Worm (Caenorhabditis elegans) whole organism, young adult: ENCODE data around the gene tmem-138.

Source experiments
- F10E7.11 ChIP-seq: sonication (generic microtip); optimal IDR thresholded peaks from 2 replicates; lab custom pipeline; 2017; ENCODE audit warnings: mild to moderate bottlenecking, missing genetic modification characterization, moderate library complexity, missing compliant biosample characterization
- F22D6.2 ChIP-seq: sonication (generic microtip); optimal IDR thresholded peaks from 2 replicates; lab custom pipeline; 2016; ENCODE audit warnings: mild to moderate bottlenecking, missing genetic modification characterization, missing compliant biosample characterization
- F39B2.1 ChIP-seq: fragments of 200-800 bp; sonication (Bioruptor generic); IDR thresholded peaks from 2 replicates; pipeline ENCODE4 v1.3.6; 2022; ENCODE audit warnings: missing genetic modification reagents, missing genetic modification characterization, missing compliant biosample characterization
- F49E8.2 ChIP-seq: sonication (generic microtip); optimal IDR thresholded peaks from 3 replicates; lab custom pipeline; 2017; ENCODE audit warnings: missing genetic modification characterization, mild to moderate bottlenecking, missing compliant biosample characterization, antibody characterized with exemption, moderate library complexity; ENCODE audit not compliant: insufficient read depth
- F57C9.4 ChIP-seq: sonication (generic microtip); optimal IDR thresholded peaks from 2 replicates; lab custom pipeline; 2017; ENCODE audit warnings: mild to moderate bottlenecking, missing genetic modification characterization, missing compliant biosample characterization
- Y53F4B.3 ChIP-seq: fragments of 200-800 bp; sonication (Bioruptor generic); IDR thresholded peaks from 2 replicates; pipeline ENCODE4 v1.3.6; 2022; ENCODE audit warnings: missing genetic modification reagents, missing genetic modification characterization, missing compliant biosample characterization
- ama-1 ChIP-seq, 3 experiments: fragments of 150-350 bp in 1 of 3; sonication (generic microtip) in 2 of 3; optimal IDR thresholded peaks; 2 replicates each; lab custom pipeline; 2014 to 2018; ENCODE audit warnings: missing biosample characterization in 2 of 3, missing genetic modification characterization in 2 of 3, missing genetic modification reagents in 2 of 3
- aptf-2 ChIP-seq: fragments of 200-800 bp; sonication (Bioruptor generic); conservative IDR thresholded peaks from 2 replicates; pipeline ENCODE4 v1.3.6; 2022; ENCODE audit warnings: missing genetic modification reagents, missing genetic modification characterization, missing compliant biosample characterization
- atf-7 ChIP-seq: sonication (generic microtip); optimal IDR thresholded peaks from 2 replicates; lab custom pipeline; 2017; ENCODE audit warnings: mild to moderate bottlenecking, missing genetic modification characterization, missing compliant biosample characterization
- bed-1 ChIP-seq: fragments of 200-800 bp; sonication (Bioruptor generic); IDR thresholded peaks from 2 replicates; pipeline ENCODE4 v1.3.6; 2022; ENCODE audit warnings: missing genetic modification reagents, missing genetic modification characterization, missing compliant biosample characterization
- ceh-100 ChIP-seq: fragments of 200-800 bp; sonication (Bioruptor generic); IDR thresholded peaks from 2 replicates; pipeline ENCODE4 v1.3.6; 2022; ENCODE audit warnings: missing genetic modification reagents, missing genetic modification characterization, missing compliant biosample characterization
- ceh-27 ChIP-seq: fragments of 200-800 bp; sonication (Bioruptor generic); optimal IDR thresholded peaks from 2 replicates; lab custom pipeline; 2018; ENCODE audit warnings: mild to moderate bottlenecking, missing genetic modification characterization, moderate library complexity, missing compliant biosample characterization
- ceh-40 ChIP-seq: fragments of 200-800 bp; sonication (Bioruptor generic); IDR thresholded peaks from 2 replicates; pipeline ENCODE4 v1.3.6; 2022; ENCODE audit warnings: missing genetic modification characterization, missing compliant biosample characterization
- dox-1 ChIP-seq: fragments of 200-800 bp; sonication (Bioruptor generic); IDR thresholded peaks from 2 replicates; pipeline ENCODE4 v1.3.6; 2022; ENCODE audit warnings: missing genetic modification reagents, missing genetic modification characterization, missing compliant biosample characterization
- dpff-1 ChIP-seq: sonication (generic microtip); optimal IDR thresholded peaks from 2 replicates; lab custom pipeline; 2017; ENCODE audit warnings: mild to moderate bottlenecking, missing genetic modification characterization, missing compliant biosample characterization
- dpl-1 ChIP-seq: fragments of 150-350 bp; optimal IDR thresholded peaks from 2 replicates; lab custom pipeline; 2014; ENCODE audit warnings: missing biosample characterization, missing genetic modification reagents, missing genetic modification characterization
- egl-18 ChIP-seq: fragments of 200-800 bp; sonication (Bioruptor generic); IDR thresholded peaks from 2 replicates; pipeline ENCODE4 v1.3.6; 2022; ENCODE audit warnings: missing genetic modification reagents, missing genetic modification characterization, missing compliant biosample characterization
- egl-44 ChIP-seq: fragments of 200-800 bp; sonication (Bioruptor generic); IDR thresholded peaks from 2 replicates; pipeline ENCODE4 v1.3.6; 2022; ENCODE audit warnings: missing genetic modification reagents, missing genetic modification characterization, missing compliant biosample characterization
- egrh-3 ChIP-seq: fragments of 200-800 bp; sonication (Bioruptor generic); IDR thresholded peaks from 2 replicates; pipeline ENCODE4 v1.3.6; 2022; ENCODE audit warnings: missing genetic modification reagents, missing genetic modification characterization, missing compliant biosample characterization
- ekl-4 ChIP-seq: fragments of 200-800 bp; sonication (Bioruptor generic); IDR thresholded peaks from 2 replicates; pipeline ENCODE4 v1.3.6; 2022; ENCODE audit warnings: missing genetic modification reagents, missing genetic modification characterization, missing compliant biosample characterization
- fkh-3 ChIP-seq: sonication (generic microtip); optimal IDR thresholded peaks from 2 replicates; lab custom pipeline; 2016; ENCODE audit warnings: mild to moderate bottlenecking, missing genetic modification characterization, missing compliant biosample characterization
- him-1 ChIP-seq: sonication (generic microtip); optimal IDR thresholded peaks from 2 replicates; lab custom pipeline; 2016; ENCODE audit warnings: missing genotype, missing genetic modification reagents, missing genetic modification characterization, missing compliant biosample characterization
- hlh-26 ChIP-seq: fragments of 200-800 bp; sonication (Bioruptor generic); conservative IDR thresholded peaks from 2 replicates; pipeline ENCODE4 v1.3.6; 2022; ENCODE audit warnings: missing genetic modification reagents, missing genetic modification characterization, missing compliant biosample characterization
- hrde-1 ChIP-seq: sonication (generic microtip); optimal IDR thresholded peaks from 2 replicates; lab custom pipeline; 2016; ENCODE audit warnings: missing genetic modification characterization, mild to moderate bottlenecking, missing compliant biosample characterization, moderate library complexity, missing genotype, missing genetic modification reagents, borderline replicate concordance
- hsf-1 ChIP-seq: fragments of 200-800 bp; sonication (Bioruptor generic); IDR thresholded peaks from 2 replicates; pipeline ENCODE4 v1.3.6; 2022; ENCODE audit warnings: missing genetic modification reagents, missing genetic modification characterization, missing compliant biosample characterization
- let-607 ChIP-seq, 2 experiments: fragments of 200-800 bp in 1 of 2; sonication (Bioruptor generic) in 1 of 2; sonication (generic microtip) in 1 of 2; optimal IDR thresholded peaks; 2 replicates each; lab custom pipeline; 2016 to 2018; ENCODE audit warnings: mild to moderate bottlenecking in 2 of 2, missing compliant biosample characterization in 2 of 2, missing genetic modification characterization in 2 of 2, moderate library complexity in 2 of 2, missing genotype in 1 of 2
- lin-35 ChIP-seq, 3 experiments: fragments of 150-350 bp in 2 of 3; sonication (generic microtip) in 1 of 3; optimal IDR thresholded peaks; 2 replicates each; lab custom pipeline; 2014 to 2018; ENCODE audit warnings: missing biosample characterization in 3 of 3, missing genetic modification characterization in 3 of 3, missing genetic modification reagents in 3 of 3
- lin-40 ChIP-seq: sonication (generic microtip); optimal IDR thresholded peaks from 2 replicates; lab custom pipeline; 2016; ENCODE audit warnings: missing genetic modification characterization, mild to moderate bottlenecking, missing compliant biosample characterization, missing genotype, missing genetic modification reagents
- lin-54 ChIP-seq: fragments of 200-800 bp; sonication (Bioruptor generic); optimal IDR thresholded peaks from 2 replicates; lab custom pipeline; 2018; ENCODE audit warnings: mild to moderate bottlenecking, missing genetic modification characterization, missing compliant biosample characterization
- lsl-1 ChIP-seq: fragments of 200-800 bp; sonication (Bioruptor generic); optimal IDR thresholded peaks from 2 replicates; lab custom pipeline; 2018; ENCODE audit warnings: mild to moderate bottlenecking, missing genetic modification characterization, moderate library complexity, missing compliant biosample characterization
- lsy-27 ChIP-seq: sonication (generic microtip); optimal IDR thresholded peaks from 2 replicates; lab custom pipeline; 2017; ENCODE audit warnings: missing genetic modification characterization, mild to moderate bottlenecking, missing compliant biosample characterization, antibody characterized with exemption, missing genotype, borderline replicate concordance; ENCODE audit not compliant: insufficient read depth
- madf-10 ChIP-seq: sonication (generic microtip); optimal IDR thresholded peaks from 2 replicates; lab custom pipeline; 2016; ENCODE audit warnings: mild to moderate bottlenecking, missing genetic modification characterization, missing compliant biosample characterization
- madf-6 ChIP-seq: fragments of 200-800 bp; sonication (Bioruptor generic); IDR thresholded peaks from 2 replicates; pipeline ENCODE4 v1.3.6; 2022; ENCODE audit warnings: missing genetic modification reagents, missing genetic modification characterization, missing compliant biosample characterization
- mel-28 ChIP-seq: sonication (generic microtip); optimal IDR thresholded peaks from 2 replicates; lab custom pipeline; 2016; ENCODE audit warnings: borderline replicate concordance, mild to moderate bottlenecking, missing genetic modification characterization, missing compliant biosample characterization
- nfya-1 ChIP-seq: sonication (generic microtip); optimal IDR thresholded peaks from 2 replicates; lab custom pipeline; 2017; ENCODE audit warnings: antibody characterized with exemption, missing compliant biosample characterization, missing genetic modification characterization, borderline replicate concordance; ENCODE audit not compliant: insufficient read depth
- nhr-120 ChIP-seq: fragments of 200-800 bp; sonication (Bioruptor generic); IDR thresholded peaks from 2 replicates; pipeline ENCODE4 v1.3.6; 2022; ENCODE audit warnings: missing genetic modification characterization, missing compliant biosample characterization
- nhr-27 ChIP-seq: fragments of 200-800 bp; sonication (Bioruptor generic); optimal IDR thresholded peaks from 2 replicates; lab custom pipeline; 2018; ENCODE audit warnings: mild to moderate bottlenecking, missing genetic modification characterization, moderate library complexity, missing compliant biosample characterization
- pha-4 ChIP-seq: fragments of 150-350 bp; sonication (generic microtip); optimal IDR thresholded peaks from 2 replicates; lab custom pipeline; 2014; ENCODE audit warnings: missing biosample characterization, missing genetic modification reagents, missing genetic modification characterization
- sea-2 ChIP-seq: fragments of 200-800 bp; sonication (Bioruptor generic); IDR thresholded peaks from 2 replicates; pipeline ENCODE4 v1.3.6; 2022; ENCODE audit warnings: missing genetic modification characterization, missing compliant biosample characterization
- somi-1 ChIP-seq: fragments of 200-800 bp; sonication (Bioruptor generic); optimal IDR thresholded peaks from 2 replicates; lab custom pipeline; 2018; ENCODE audit warnings: mild to moderate bottlenecking, missing genetic modification characterization, missing compliant biosample characterization
- unc-130 ChIP-seq: sonication (generic microtip); optimal IDR thresholded peaks from 2 replicates; lab custom pipeline; 2016; ENCODE audit warnings: missing genetic modification reagents, missing genetic modification characterization, missing compliant biosample characterization
- ztf-22 ChIP-seq: fragments of 200-800 bp; sonication (Bioruptor generic); optimal IDR thresholded peaks from 2 replicates; lab custom pipeline; 2018; ENCODE audit warnings: mild to moderate bottlenecking, missing genetic modification characterization, moderate library complexity, missing compliant biosample characterization
- ztf-28 ChIP-seq: fragments of 200-800 bp; sonication (Bioruptor generic); IDR thresholded peaks from 2 replicates; pipeline ENCODE4 v1.3.6; 2022; ENCODE audit warnings: missing genetic modification reagents, missing genetic modification characterization, missing compliant biosample characterization
- ztf-3 ChIP-seq: fragments of 200-800 bp; sonication (Bioruptor generic); optimal IDR thresholded peaks from 2 replicates; lab custom pipeline; 2018; ENCODE audit warnings: mild to moderate bottlenecking, missing genetic modification characterization, missing compliant biosample characterization

Gene tmem-138

DNA sequence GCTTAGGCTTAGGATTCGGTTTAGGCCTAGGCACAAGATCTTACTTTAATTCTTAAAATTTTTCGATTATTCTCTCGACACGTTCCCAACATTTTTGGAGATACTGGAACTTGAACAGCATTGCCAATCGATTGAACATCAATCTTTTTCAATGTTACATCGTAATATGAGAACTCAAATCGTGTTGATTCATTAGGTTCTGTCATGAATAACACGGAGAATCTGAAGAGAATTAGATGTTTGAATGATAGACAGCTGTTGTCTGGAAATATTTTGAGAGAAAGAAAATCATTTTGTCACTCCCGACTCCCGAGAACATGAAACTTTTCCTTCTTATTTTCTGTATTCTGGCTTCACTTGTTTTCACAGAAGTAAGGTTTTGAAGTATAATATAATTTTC, 12.2 kb downstream of the tmem-138 start, which contains the start of gene T05C12.15:
T05C12.15 (plus strand) TSS at position 301 of the 400 bp plus-strand sequence.
- TF ChIP-seq somi-1 (GFP tag; lab: Kevin White, UChicago) (no peak), madf-10 (tag; lab: Kevin White, UChicago) (no peak), mel-28 (no peak), egl-44 (GFP tag; lab: Robert Waterston, UW) (no peak), lin-35 (GFP tag; optimal IDR thresholded peaks at IDR 0.05; lab: Kevin White, UChicago) (no peak), egl-18 (GFP tag; lab: Robert Waterston, UW) (no peak), nhr-27 (no peak), ztf-22 (GFP tag; lab: Kevin White, UChicago) (no peak), ama-1 (optimal IDR thresholded peaks at IDR 0.05; lab: Kevin White, UChicago) (no peak), ama-1 (GFP tag; optimal IDR thresholded peaks at IDR 0.05; lab: Kevin White, UChicago) (no peak), ztf-28 (GFP tag; lab: Robert Waterston, UW) (no peak), hlh-26 (no peak), dpff-1 (tag; lab: Kevin White, UChicago) (no peak), lsy-27 (tag; lab: Kevin White, UChicago) (no peak), him-1 (tag; lab: Kevin White, UChicago) (no peak)

DNA sequence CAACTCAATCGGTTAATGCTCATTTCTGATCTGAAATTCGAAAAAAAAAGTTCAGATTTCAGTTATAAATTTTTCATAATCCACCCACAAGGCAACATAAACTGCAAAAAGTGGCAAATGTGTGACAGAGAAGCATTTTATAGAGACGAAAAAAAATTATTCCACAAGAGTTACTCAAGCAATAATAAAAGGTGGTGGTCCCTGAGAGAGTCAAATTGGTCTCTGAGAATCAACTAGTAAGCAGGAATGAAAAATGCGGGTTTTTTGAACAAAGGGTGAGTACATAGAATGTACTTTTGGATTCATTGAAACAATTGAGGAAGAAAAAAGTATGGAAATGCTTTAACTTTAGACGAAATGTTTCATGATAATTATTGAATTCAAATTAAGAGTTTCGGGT, 13.3 kb downstream of the tmem-138 start, which contains the start of gene T05C12.11:
T05C12.11 (minus strand) TSS at position 101 of the 400 bp plus-strand sequence.
- TF ChIP-seq lin-40 (tag; lab: Kevin White, UChicago): no peak

DNA sequence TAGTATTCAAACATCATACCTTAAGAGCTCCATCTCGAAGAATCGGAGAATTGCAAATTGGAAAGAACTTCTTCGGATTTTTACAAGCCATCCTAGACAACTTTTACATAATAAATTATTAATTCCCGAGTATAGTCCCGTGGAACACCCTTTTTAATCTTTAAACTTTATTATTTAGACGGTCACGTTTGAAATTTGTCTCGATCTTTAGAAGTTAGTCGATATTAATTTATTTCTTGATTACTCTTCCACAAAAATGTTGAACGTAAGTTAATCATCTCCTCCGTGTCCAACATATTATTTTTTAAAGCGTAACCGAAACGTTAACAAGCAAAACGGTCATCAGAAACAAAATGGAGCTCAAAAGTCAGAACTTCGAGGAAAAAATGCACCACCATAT, 16.3 kb downstream of the tmem-138 start, which contains the start of the genes decr-1.3 and T05C12.1:
decr-1.3 (minus strand) TSS at position 101 of the 400 bp plus-strand sequence.
T05C12.1 (plus strand) TSS at position 232 of the 400 bp plus-strand sequence.
- TF ChIP-seq lin-54 (GFP tag; lab: Kevin White, UChicago): no peak
- no peak for TF ChIP-seq egrh-3 (GFP tag; lab: Robert Waterston, UW)
- no peak for TF ChIP-seq ceh-100
- TF ChIP-seq dox-1: no peak
- no peak for TF ChIP-seq nhr-120 (GFP tag; lab: Robert Waterston, UW)
- no peak for TF ChIP-seq sea-2
- no peak for TF ChIP-seq ztf-3
- TF ChIP-seq lsl-1 (GFP tag; lab: Kevin White, UChicago): no peak
- no peak for TF ChIP-seq F10E7.11 (tag; lab: Kevin White, UChicago)
- TF ChIP-seq aptf-2 (GFP tag; lab: Robert Waterston, UW): no peak
- no peak for TF ChIP-seq ceh-40 (GFP tag; lab: Robert Waterston, UW)
- TF ChIP-seq dpl-1 (GFP tag; lab: Kevin White, UChicago): no peak
- no peak for TF ChIP-seq bed-1 (GFP tag; lab: Robert Waterston, UW)

DNA sequence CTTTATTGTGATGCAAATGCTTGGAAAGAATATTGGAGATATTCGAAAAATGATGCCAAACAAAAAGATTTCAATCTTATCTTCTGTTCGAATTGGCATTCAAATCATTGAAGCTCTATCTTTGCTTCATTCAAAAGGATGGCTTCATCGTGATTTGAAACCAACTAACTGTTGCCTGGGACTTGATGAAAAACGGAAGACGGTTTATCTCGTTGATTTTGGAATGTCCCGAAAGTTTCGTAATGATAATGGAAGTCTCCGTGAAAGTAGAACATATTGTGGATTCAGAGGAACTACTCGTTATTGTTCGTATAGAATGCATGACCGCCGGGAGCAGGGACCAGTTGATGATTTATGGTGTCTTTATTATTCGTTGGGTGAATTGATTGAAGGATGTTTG, 17.0 kb downstream of the tmem-138 start:
- TF ChIP-seq nfya-1 (tag; lab: Kevin White, UChicago) (no peak), F57C9.4 (tag; lab: Kevin White, UChicago) (no peak), atf-7 (tag; lab: Kevin White, UChicago) (no peak), bed-1 (GFP tag; lab: Robert Waterston, UW) (no peak), let-607 (tag; optimal IDR thresholded peaks at IDR 0.05; lab: Kevin White, UChicago) (no peak), dpl-1 (GFP tag; lab: Kevin White, UChicago) (no peak), pha-4 (tag; lab: Kevin White, UChicago) (no peak), ekl-4 (GFP tag; lab: Robert Waterston, UW) (no peak), fkh-3 (tag; lab: Kevin White, UChicago) (no peak), Y53F4B.3 (GFP tag; lab: Robert Waterston, UW) (no peak), unc-130 (GFP tag; lab: Kevin White, UChicago) (no peak), ceh-27 (GFP tag; lab: Kevin White, UChicago) (no peak), hsf-1 (no peak), F49E8.2 (tag; lab: Kevin White, UChicago) (no peak), F39B2.1 (GFP tag; lab: Robert Waterston, UW) (no peak), hrde-1 (tag; lab: Kevin White, UChicago) (no peak), F22D6.2 (tag; lab: Kevin White, UChicago) (no peak), mel-28 (no peak), madf-6 (no peak)
